Worm (Caenorhabditis elegans) whole organism, late embryonic: ENCODE measurements around the gene cor-1.

ENCODE experiments used
- C38D4.7 ChIP-seq: fragments of 200-800 bp; sonication (Bioruptor generic); optimal IDR thresholded peaks from 2 replicates; lab custom pipeline; 2018; ENCODE audit warnings: mild to moderate bottlenecking, missing genetic modification characterization, moderate library complexity, missing compliant biosample characterization
- K02D7.2 ChIP-seq: sonication (generic microtip); optimal IDR thresholded peaks from 2 replicates; lab custom pipeline; 2017; ENCODE audit warnings: mild to moderate bottlenecking, missing genetic modification characterization, missing compliant biosample characterization
- K09A11.1 ChIP-seq: sonication (generic microtip); optimal IDR thresholded peaks from 2 replicates; lab custom pipeline; 2017; ENCODE audit warnings: antibody characterized with exemption, mild to moderate bottlenecking, missing genetic modification characterization, missing compliant biosample characterization; ENCODE audit not compliant: insufficient read depth
- T23F11.4 ChIP-seq: fragments of 200-800 bp; sonication (Bioruptor generic); optimal IDR thresholded peaks from 2 replicates; lab custom pipeline; 2018; ENCODE audit warnings: mild to moderate bottlenecking, missing genetic modification characterization, missing compliant biosample characterization
- Y22D7AL.16 ChIP-seq: sonication (generic microtip); optimal IDR thresholded peaks from 2 replicates; lab custom pipeline; 2016; ENCODE audit warnings: missing genetic modification characterization, missing compliant biosample characterization
- ama-1 ChIP-seq: fragments of 150-350 bp; optimal IDR thresholded peaks from 2 replicates; lab custom pipeline; 2014
- ceh-14 ChIP-seq: sonication (generic microtip); optimal IDR thresholded peaks from 2 replicates; lab custom pipeline; 2016; ENCODE audit warnings: missing genotype, missing genetic modification characterization, missing compliant biosample characterization
- ceh-31 ChIP-seq: sonication (generic microtip); optimal IDR thresholded peaks from 2 replicates; lab custom pipeline; 2016; ENCODE audit warnings: missing genetic modification characterization, missing compliant biosample characterization
- ceh-34 ChIP-seq: sonication (generic microtip); optimal IDR thresholded peaks from 2 replicates; lab custom pipeline; 2016; ENCODE audit warnings: mild to moderate bottlenecking, missing genetic modification characterization, missing compliant biosample characterization
- ceh-48 ChIP-seq: sonication (generic microtip); optimal IDR thresholded peaks from 2 replicates; lab custom pipeline; 2016; ENCODE audit warnings: missing genetic modification characterization, inconsistent platforms, missing compliant biosample characterization
- ceh-6 ChIP-seq: fragments of 200-800 bp; sonication (Bioruptor generic); optimal IDR thresholded peaks from 2 replicates; lab custom pipeline; 2018; ENCODE audit warnings: mild to moderate bottlenecking, missing genetic modification characterization, missing compliant biosample characterization
- ceh-9 ChIP-seq: sonication (generic microtip); optimal IDR thresholded peaks from 2 replicates; lab custom pipeline; 2016; ENCODE audit warnings: mild to moderate bottlenecking, missing genetic modification characterization, inconsistent platforms, missing compliant biosample characterization
- che-1 ChIP-seq: sonication (generic microtip); optimal IDR thresholded peaks from 2 replicates; lab custom pipeline; 2016; ENCODE audit warnings: mild to moderate bottlenecking, missing genetic modification characterization, missing compliant biosample characterization
- dve-1 ChIP-seq: sonication (generic microtip); optimal IDR thresholded peaks from 2 replicates; lab custom pipeline; 2017; ENCODE audit warnings: antibody characterized with exemption, mild to moderate bottlenecking, missing genetic modification characterization, missing compliant biosample characterization
- elt-2 ChIP-seq: sonication (generic microtip); optimal IDR thresholded peaks from 2 replicates; lab custom pipeline; 2016; ENCODE audit warnings: missing genetic modification reagents, missing genetic modification characterization, missing compliant biosample characterization
- elt-4 ChIP-seq: sonication (generic microtip); optimal IDR thresholded peaks from 2 replicates; lab custom pipeline; 2016; ENCODE audit warnings: missing genetic modification characterization, missing compliant biosample characterization
- eyg-1 ChIP-seq: sonication (generic microtip); optimal IDR thresholded peaks from 2 replicates; lab custom pipeline; 2016; ENCODE audit warnings: missing genotype, missing genetic modification characterization, missing compliant biosample characterization
- fax-1 ChIP-seq: sonication (generic microtip); optimal IDR thresholded peaks from 2 replicates; lab custom pipeline; 2016; ENCODE audit warnings: missing genotype, missing genetic modification characterization, missing compliant biosample characterization
- fkh-10 ChIP-seq: fragments of 150-350 bp; optimal IDR thresholded peaks from 2 replicates; lab custom pipeline; 2014; ENCODE audit warnings: missing biosample characterization, missing genetic modification reagents, missing genetic modification characterization
- fkh-6 ChIP-seq: sonication (generic microtip); optimal IDR thresholded peaks from 2 replicates; lab custom pipeline; 2016; ENCODE audit warnings: missing genetic modification characterization, missing compliant biosample characterization
- gmeb-2 ChIP-seq: sonication (generic microtip); optimal IDR thresholded peaks from 2 replicates; lab custom pipeline; 2016; ENCODE audit warnings: missing genetic modification characterization, inconsistent platforms, missing compliant biosample characterization
- hlh-13 ChIP-seq: fragments of 200-800 bp; sonication (Bioruptor generic); optimal IDR thresholded peaks from 2 replicates; lab custom pipeline; 2018; ENCODE audit warnings: mild to moderate bottlenecking, missing genetic modification characterization, missing compliant biosample characterization
- hlh-30 ChIP-seq: sonication (generic microtip); optimal IDR thresholded peaks from 2 replicates; lab custom pipeline; 2017; ENCODE audit warnings: antibody characterized with exemption, missing genetic modification characterization, missing compliant biosample characterization; ENCODE audit not compliant: insufficient read depth
- lin-11 ChIP-seq: fragments of 200-800 bp; sonication (Bioruptor generic); optimal IDR thresholded peaks from 2 replicates; lab custom pipeline; 2018; ENCODE audit warnings: mild to moderate bottlenecking, missing genetic modification characterization, missing compliant biosample characterization
- nfya-1 ChIP-seq: sonication (generic microtip); optimal IDR thresholded peaks from 2 replicates; lab custom pipeline; 2017; ENCODE audit warnings: missing genetic modification characterization, mild to moderate bottlenecking, missing compliant biosample characterization, antibody characterized with exemption, moderate library complexity
- nhr-11 ChIP-seq: fragments of 150-350 bp; optimal IDR thresholded peaks from 2 replicates; lab custom pipeline; 2014; ENCODE audit warnings: missing biosample characterization, missing genetic modification characterization
- nhr-232 ChIP-seq: sonication (generic microtip); optimal IDR thresholded peaks from 2 replicates; lab custom pipeline; 2016; ENCODE audit warnings: missing genetic modification characterization, missing compliant biosample characterization
- pat-9 ChIP-seq: fragments of 200-800 bp; sonication (Bioruptor generic); optimal IDR thresholded peaks from 2 replicates; lab custom pipeline; 2018; ENCODE audit warnings: mild to moderate bottlenecking, missing genetic modification characterization, moderate library complexity, missing compliant biosample characterization
- pha-2 ChIP-seq: sonication (generic microtip); optimal IDR thresholded peaks from 2 replicates; lab custom pipeline; 2017; ENCODE audit warnings: mild to moderate bottlenecking, missing genetic modification characterization, missing compliant biosample characterization
- pqm-1 ChIP-seq: sonication (generic microtip); optimal IDR thresholded peaks from 2 replicates; lab custom pipeline; 2016; ENCODE audit warnings: missing genetic modification characterization, missing compliant biosample characterization
- pros-1 ChIP-seq: fragments of 150-350 bp; optimal IDR thresholded peaks from 2 replicates; lab custom pipeline; 2014; ENCODE audit warnings: missing biosample characterization, missing genetic modification reagents, missing genetic modification characterization
- rnt-1 ChIP-seq: sonication (generic microtip); optimal IDR thresholded peaks from 2 replicates; lab custom pipeline; 2016; ENCODE audit warnings: missing genetic modification characterization, missing compliant biosample characterization
- sdc-2 ChIP-seq: sonication (generic microtip); optimal IDR thresholded peaks from 2 replicates; lab custom pipeline; 2016; ENCODE audit warnings: missing genotype, missing genetic modification characterization, missing compliant biosample characterization
- sox-2 ChIP-seq: fragments of 200-800 bp; sonication (Bioruptor generic); IDR thresholded peaks from 2 replicates; pipeline ENCODE4 v1.3.6; 2022; ENCODE audit warnings: missing genetic modification reagents, missing genetic modification characterization, missing compliant biosample characterization
- ttx-3 ChIP-seq: sonication (generic microtip); optimal IDR thresholded peaks from 2 replicates; lab custom pipeline; 2016; ENCODE audit warnings: missing genetic modification reagents, missing genetic modification characterization, missing compliant biosample characterization
- unc-3 ChIP-seq, 2 experiments: fragments of 200-800 bp in 1 of 2; sonication (Bioruptor generic) in 1 of 2; sonication (generic microtip) in 1 of 2; conservative IDR thresholded peaks in 1 of 2; optimal IDR thresholded peaks in 1 of 2; 2 replicates each; pipeline versions ENCODE4 v1.3.6 to Lab custom; 2016 to 2022; ENCODE audit warnings: missing compliant biosample characterization in 2 of 2, missing genetic modification characterization in 2 of 2, missing genetic modification reagents in 1 of 2
- zip-5 ChIP-seq: sonication (generic microtip); optimal IDR thresholded peaks from 2 replicates; lab custom pipeline; 2016; ENCODE audit warnings: missing genetic modification characterization, missing compliant biosample characterization

Gene cor-1

ce11 chrIII:10285623-10286022 lies 36.7 kb downstream of the cor-1 start, which contains the start of gene K10G9.2:
K10G9.2 (plus strand) TSS chrIII:10285923.
- TF ChIP-seq ceh-9 (tag; lab: Kevin White, UChicago) (no peak), ceh-31 (tag; lab: Kevin White, UChicago) (no peak), fax-1 (tag; lab: Kevin White, UChicago) (no peak), nhr-232 (tag; lab: Kevin White, UChicago) (no peak)

DNA sequence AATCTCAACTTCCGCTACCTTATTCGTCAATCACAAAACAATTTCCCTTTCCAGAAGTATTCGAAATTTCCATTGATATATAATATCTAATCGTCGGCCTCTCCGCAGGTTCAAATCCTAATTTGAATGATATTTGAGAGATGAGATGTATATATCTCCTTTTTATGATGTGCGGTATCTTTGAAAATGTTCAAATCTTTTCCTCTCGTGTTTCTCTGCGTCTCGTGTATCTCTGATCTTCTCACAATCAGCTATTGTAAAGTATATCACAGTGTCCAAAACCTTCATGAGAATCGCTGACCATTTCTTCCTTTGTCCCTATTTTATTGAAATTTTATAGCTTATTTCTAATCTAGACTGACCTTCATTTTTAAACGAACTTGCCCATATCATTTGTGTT lies 40.9 kb downstream of the cor-1 start:
- no peak for TF ChIP-seq lin-11 (tag; lab: Kevin White, UChicago)
- no peak for TF ChIP-seq eyg-1
- no peak for TF ChIP-seq ceh-48 (tag; lab: Kevin White, UChicago)
- no peak for TF ChIP-seq hlh-30 (tag; lab: Kevin White, UChicago)
- TF ChIP-seq ceh-14 (tag; lab: Kevin White, UChicago) = no peak
- TF ChIP-seq nhr-11 = no peak
- no peak for TF ChIP-seq ama-1 (lab: Kevin White, UChicago)
- TF ChIP-seq dve-1 (tag; lab: Kevin White, UChicago) = no peak
- no peak for TF ChIP-seq gmeb-2 (tag; lab: Kevin White, UChicago)
- no peak for TF ChIP-seq K02D7.2 (tag; lab: Kevin White, UChicago)
- TF ChIP-seq ceh-34 = no peak
- no peak for TF ChIP-seq pha-2 (tag; lab: Kevin White, UChicago)
- TF ChIP-seq unc-3 (GFP tag; conservative IDR thresholded peaks at IDR 0.05; lab: Robert Waterston, UW) = no peak
- no peak for TF ChIP-seq unc-3 (tag; optimal IDR thresholded peaks at IDR 0.05; lab: Kevin White, UChicago)
- TF ChIP-seq pros-1 (tag; lab: Kevin White, UChicago) = no peak
- no peak for TF ChIP-seq che-1 (tag; lab: Kevin White, UChicago)
- TF ChIP-seq, all 69 proteins: peak for 0

- TF ChIP-seq hlh-13 (GFP tag; lab: Kevin White, UChicago) = no peak
- no peak for TF ChIP-seq C38D4.7
- TF ChIP-seq Y22D7AL.16 (tag; lab: Kevin White, UChicago) = no peak
- no peak for TF ChIP-seq pha-2 (tag; lab: Kevin White, UChicago)
- TF ChIP-seq nfya-1 (tag; lab: Kevin White, UChicago) = no peak
- TF ChIP-seq fkh-10 (GFP tag; lab: Kevin White, UChicago) = no peak
- TF ChIP-seq ttx-3 (tag; lab: Kevin White, UChicago) = no peak
- TF ChIP-seq ama-1 (lab: Kevin White, UChicago) = no peak
Measured at ce11 chrIII:10290541-10290940, 41.6 kb downstream of the cor-1 start.

- no peak for TF ChIP-seq K09A11.1 (tag; lab: Kevin White, UChicago)
- no peak for TF ChIP-seq gmeb-2 (tag; lab: Kevin White, UChicago)
- no peak for TF ChIP-seq dve-1 (tag; lab: Kevin White, UChicago)
- TF ChIP-seq elt-4 (tag; lab: Kevin White, UChicago) = no peak
- no peak for TF ChIP-seq C38D4.7
- no peak for TF ChIP-seq elt-2 (tag; lab: Kevin White, UChicago)
- TF ChIP-seq ceh-6 = no peak
- no peak for TF ChIP-seq sdc-2
- no peak for TF ChIP-seq rnt-1 (tag; lab: Kevin White, UChicago)
Measured at ce11 chrIII:10293362-10293761, 44.5 kb downstream of the cor-1 start.

DNA sequence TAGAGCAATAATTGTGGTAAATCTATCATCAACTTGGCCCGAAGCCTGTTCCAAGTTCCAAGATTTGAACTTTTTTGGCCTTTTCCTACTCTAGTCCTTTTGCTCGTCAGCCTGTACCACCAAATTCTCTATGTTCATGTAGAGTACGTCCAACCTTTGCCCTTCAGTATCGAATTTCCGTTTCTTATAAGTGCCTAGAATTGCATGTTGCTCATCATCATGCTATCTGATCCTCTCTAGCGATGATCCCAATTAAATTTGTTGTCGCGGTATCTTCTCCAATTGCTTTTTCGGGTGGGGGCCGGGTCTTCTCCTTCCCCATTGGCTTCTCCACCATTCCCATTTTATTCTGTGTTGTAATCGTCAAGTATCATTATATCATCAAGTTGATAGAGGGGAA lies 45.0 kb downstream of the cor-1 start:
- TF ChIP-seq dve-1 (tag; lab: Kevin White, UChicago) (no peak), unc-3 (GFP tag; conservative IDR thresholded peaks at IDR 0.05; lab: Robert Waterston, UW) (no peak), unc-3 (tag; optimal IDR thresholded peaks at IDR 0.05; lab: Kevin White, UChicago) (no peak), gmeb-2 (tag; lab: Kevin White, UChicago) (no peak), fkh-6 (no peak), fkh-10 (GFP tag; lab: Kevin White, UChicago) (no peak), pat-9 (tag; lab: Kevin White, UChicago) (no peak), pha-2 (tag; lab: Kevin White, UChicago) (no peak), ceh-48 (tag; lab: Kevin White, UChicago) (no peak), pqm-1 (tag; lab: Kevin White, UChicago) (no peak), zip-5 (tag; lab: Kevin White, UChicago) (no peak), sox-2 (no peak), T23F11.4 (GFP tag; lab: Kevin White, UChicago) (no peak)
